Worm (Caenorhabditis elegans): ENCODE measurements around the gene cnnm-5.
"Not testable (repeated sequence)": the region's sequence is repeated elsewhere in the genome, so short reads cannot be mapped to it uniquely, and the experiment has no call there.

The cnnm-5 gene

DNA sequence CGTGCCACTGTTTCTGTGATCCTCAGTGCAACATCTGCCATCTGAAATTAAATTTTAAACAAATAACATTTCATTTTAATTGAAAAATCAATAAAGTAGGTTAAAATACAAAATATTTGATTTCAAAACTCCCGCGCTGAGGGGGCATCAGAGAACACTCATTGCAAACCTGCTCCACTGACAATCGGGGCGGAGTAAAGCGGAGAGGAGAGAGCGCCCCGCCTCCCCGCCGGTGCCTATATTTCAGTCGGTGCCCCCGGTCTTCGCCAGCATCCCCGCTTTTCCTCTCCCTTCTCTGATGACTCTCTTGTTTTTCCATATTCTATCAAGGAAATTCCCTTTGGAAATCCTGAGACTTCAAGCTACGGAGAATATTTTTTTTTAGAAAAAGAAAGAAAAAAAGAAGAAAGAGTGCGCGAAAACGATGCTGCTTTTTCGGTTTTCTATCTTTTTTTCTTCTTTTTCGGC, 33.9 kb upstream of the cnnm-5 start, which contains the start of gene brc-1 (continued):
- TF ChIP-seq ceh-58 (GFP tag; IDR thresholded peaks at IDR 0.05) (no peak), athp-1 (tag; optimal IDR thresholded peaks at IDR 0.05) (peak; percentile 42), B0035.1 (tag; optimal IDR thresholded peaks at IDR 0.05) (no peak), lsl-1 (GFP tag; optimal IDR thresholded peaks at IDR 0.05) (peak; percentile 1), tbx-9 (tag; optimal IDR thresholded peaks at IDR 0.05; ENCODE audit: borderline replicate concordance) (no peak), hmg-1.2 (GFP tag; IDR thresholded peaks at IDR 0.05) (peak; percentile 57), madf-6 (GFP tag; IDR thresholded peaks at IDR 0.05) (peak; percentile 23; the same call in 1 of the 2 replicates), ceh-91 (GFP tag; IDR thresholded peaks at IDR 0.05) (no peak), ama-1 (optimal IDR thresholded peaks at IDR 0.05) (peak; percentile 93), ama-1 (GFP tag; optimal IDR thresholded peaks at IDR 0.05) (peak in 1 of 2 experiments; percentile 15), ztf-18 (tag; optimal IDR thresholded peaks at IDR 0.05) (peak; percentile 46), madf-10 (tag; optimal IDR thresholded peaks at IDR 0.05) (peak; percentile 55), zfh-2 (GFP tag; conservative IDR thresholded peaks at IDR 0.05) (peak; percentile 98), lin-40 (tag; optimal IDR thresholded peaks at IDR 0.05) (peak; percentile 75), ceh-79 (tag; optimal IDR thresholded peaks at IDR 0.05) (no peak), die-1 (tag; optimal IDR thresholded peaks at IDR 0.05) (no peak), egrh-3 (GFP tag; IDR thresholded peaks at IDR 0.05) (peak; percentile 91), ceh-27 (GFP tag; optimal IDR thresholded peaks at IDR 0.05) (peak; percentile 71), madf-3 (GFP tag; IDR thresholded peaks at IDR 0.05) (0 out of 2 replicates have a peak, but pooled peaks have one; percentile 45), ceh-100 (GFP tag; IDR thresholded peaks at IDR 0.05) (no peak), F23B12.7 (tag; optimal IDR thresholded peaks at IDR 0.05; ENCODE audit: insufficient read depth) (peak; percentile 77), rcor-1 (GFP tag; IDR thresholded peaks at IDR 0.05) (peak; percentile 12; the same call in 1 of the 2 replicates), lir-1 (GFP tag; conservative IDR thresholded peaks at IDR 0.05) (peak; percentile 53; the same call in 1 of the 2 replicates), nhr-90 (tag; optimal IDR thresholded peaks at IDR 0.05) (peak; percentile 46), ztf-25 (GFP tag; IDR thresholded peaks at IDR 0.05) (no peak), ztf-26 (tag; optimal IDR thresholded peaks at IDR 0.05) (peak; percentile 87), T07F8.4 (tag; optimal IDR thresholded peaks at IDR 0.05) (no peak), C06A6.2 (GFP tag; conservative IDR thresholded peaks at IDR 0.05) (peak; percentile 79), mxl-1 (tag; optimal IDR thresholded peaks at IDR 0.05) (no peak), Y95B8A.8 (GFP tag; IDR thresholded peaks at IDR 0.05) (no peak), F55B11.4 (tag; optimal IDR thresholded peaks at IDR 0.05; ENCODE audit: borderline replicate concordance, insufficient read depth) (no peak), F39B2.1 (GFP tag; IDR thresholded peaks at IDR 0.05) (no peak), akir-1 (GFP tag; optimal IDR thresholded peaks at IDR 0.05) (no peak), Y53G8AR.9 (GFP tag; conservative IDR thresholded peaks at IDR 0.05) (peak; percentile 79), attf-5 (GFP tag; optimal IDR thresholded peaks at IDR 0.05) (peak; percentile 94), dpl-1 (GFP tag; optimal IDR thresholded peaks at IDR 0.05) (peak; percentile 71), F22D6.2 (tag; optimal IDR thresholded peaks at IDR 0.05) (no peak), tbp1 (GFP tag; optimal IDR thresholded peaks at IDR 0.05) (peak; percentile 51), xnd-1 (tag; optimal IDR thresholded peaks at IDR 0.05) (no peak), F33H1.4 (GFP tag; IDR thresholded peaks at IDR 0.05) (peak; percentile 39; the same call in 1 of the 2 replicates)

DNA sequence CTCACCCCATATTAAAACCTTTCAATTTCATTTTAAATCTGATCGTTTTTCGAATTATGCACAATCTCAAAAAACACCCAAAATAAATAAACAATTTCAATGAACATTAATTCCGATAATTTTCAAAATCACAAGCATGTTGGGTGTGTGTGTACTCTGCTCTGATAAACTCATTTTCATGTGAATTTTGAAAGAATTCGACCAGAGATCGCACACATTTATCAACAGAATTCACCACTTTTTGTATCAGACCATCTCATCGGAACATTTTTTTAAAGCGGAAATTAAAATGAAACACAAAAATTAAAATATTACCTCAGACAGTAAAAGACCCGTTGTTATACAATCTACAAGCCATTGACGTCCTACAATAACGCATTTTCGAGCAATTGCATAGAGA, 29.0 kb upstream of the cnnm-5 start:
- TF ChIP-seq cebp-1 (GFP tag; IDR thresholded peaks at IDR 0.05): not testable (repeated sequence)
- TF ChIP-seq cebp-1 (tag; optimal IDR thresholded peaks at IDR 0.05) (peak; percentile 23), nhr-80 (tag; optimal IDR thresholded peaks at IDR 0.05) (peak; percentile 23), hmg-1.2 (GFP tag; IDR thresholded peaks at IDR 0.05) (0 out of 2 replicates have a peak, but pooled peaks have one; percentile 11)
